Fruit fly (Drosophila melanogaster) whole organism, adult: ENCODE measurements around the gene CG5687.

ENCODE experiments used
- CG12768 ChIP-seq: fragments of 200-800 bp; sonication (Bioruptor generic); optimal IDR thresholded peaks from 2 replicates; lab custom pipeline; 2017; ENCODE audit warnings: missing biosample characterization, missing genetic modification characterization, mild to moderate bottlenecking, moderate library complexity, missing genetic modification reagents
- CG14711 ChIP-seq: fragments of 200-800 bp; sonication (Bioruptor generic); optimal IDR thresholded peaks from 2 replicates; lab custom pipeline; 2018; ENCODE audit warnings: missing biosample characterization, mild to moderate bottlenecking, missing genetic modification characterization, moderate library complexity
- CG1620 ChIP-seq: fragments of 200-800 bp; sonication (Bioruptor generic); optimal IDR thresholded peaks from 2 replicates; lab custom pipeline; 2016; ENCODE audit warnings: missing biosample characterization, missing genetic modification characterization
- cic ChIP-seq: fragments of 200-800 bp; sonication (Bioruptor generic); optimal IDR thresholded peaks from 2 replicates; lab custom pipeline; 2017; ENCODE audit warnings: missing biosample characterization, mild to moderate bottlenecking, missing genetic modification characterization, moderate library complexity
- tj ChIP-seq: fragments of 200-800 bp; sonication (Bioruptor generic); optimal IDR thresholded peaks from 3 replicates; lab custom pipeline; 2017; ENCODE audit warnings: missing biosample characterization, mild to moderate bottlenecking, missing genetic modification characterization, moderate library complexity

dm6 chr3L:1899616-1900015, 39.3 kb downstream of the CG5687 start:
- no peak for TF ChIP-seq CG12768
- no peak for TF ChIP-seq tj
- no peak for TF ChIP-seq CG14711 (tag; lab: Kevin White, UChicago)
- TF ChIP-seq cic (GFP tag; lab: Kevin White, UChicago), result no peak
- no peak for TF ChIP-seq CG1620 (GFP tag; lab: Kevin White, UChicago)
